Fruit fly (Drosophila melanogaster) whole organism, embryonic: ENCODE data around the gene RpS15Aa.
A peak's percentile ranks its signal among the peaks of the same experiment; 100 is the strongest.

Experiments
- B-H1 ChIP-seq: fragments of 200-800 bp; sonication (Bioruptor generic); IDR thresholded peaks from 3 replicates; pipeline ENCODE4 v1.3.6; 2022; ENCODE audit warnings: missing biosample characterization, missing genetic modification characterization
- BEAF-32 ChIP-seq: fragments of 200-800 bp; sonication (Bioruptor generic); optimal IDR thresholded peaks from 3 replicates; lab custom pipeline; 2017; ENCODE audit warnings: missing biosample characterization, missing genetic modification characterization, mild to moderate bottlenecking, moderate library complexity, missing genetic modification reagents
- CG10147 ChIP-seq: fragments of 200-800 bp; sonication (Bioruptor generic); optimal IDR thresholded peaks from 2 replicates; lab custom pipeline; 2019; ENCODE audit warnings: missing biosample characterization, mild to moderate bottlenecking, missing genetic modification characterization, moderate library complexity
- CG11398 ChIP-seq: fragments of 200-800 bp; sonication (Bioruptor generic); optimal IDR thresholded peaks from 2 replicates; lab custom pipeline; 2016; ENCODE audit warnings: missing biosample characterization, missing genetic modification characterization
- CG11695 ChIP-seq: fragments of 200-800 bp; sonication (Bioruptor generic); IDR thresholded peaks from 3 replicates; pipeline ENCODE4 v1.3.6; 2022; ENCODE audit warnings: missing biosample characterization, missing genetic modification characterization
- CG15479 ChIP-seq: fragments of 200-800 bp; sonication (Bioruptor generic); optimal IDR thresholded peaks from 3 replicates; lab custom pipeline; 2019; ENCODE audit warnings: missing biosample characterization, mild to moderate bottlenecking, missing genetic modification characterization, moderate library complexity
- CG1792 ChIP-seq: fragments of 200-800 bp; sonication (Bioruptor generic); optimal IDR thresholded peaks from 2 replicates; lab custom pipeline; 2016; ENCODE audit warnings: missing biosample characterization, missing genetic modification characterization
- CG18011 ChIP-seq: fragments of 200-800 bp; sonication (Bioruptor generic); optimal IDR thresholded peaks from 2 replicates; lab custom pipeline; 2017; ENCODE audit warnings: missing biosample characterization, missing genetic modification characterization, mild to moderate bottlenecking, moderate library complexity, missing genotype
- CG18619 ChIP-seq: fragments of 200-800 bp; sonication (Bioruptor generic); optimal IDR thresholded peaks from 3 replicates; lab custom pipeline; 2017; ENCODE audit warnings: missing biosample characterization, mild to moderate bottlenecking, missing genetic modification characterization
- CG31441 ChIP-seq: fragments of 200-800 bp; sonication (Bioruptor generic); IDR thresholded peaks from 2 replicates; pipeline ENCODE4 v1.3.6; 2022; ENCODE audit warnings: missing biosample characterization, missing genetic modification characterization
- CG3847 ChIP-seq: fragments of 200-800 bp; sonication (Bioruptor generic); IDR thresholded peaks from 2 replicates; pipeline ENCODE4 v1.3.6; 2022; ENCODE audit warnings: missing biosample characterization, missing genetic modification characterization
- CG6175 ChIP-seq: fragments of 200-800 bp; sonication (Bioruptor generic); IDR thresholded peaks from 3 replicates; pipeline ENCODE4 v1.3.6; 2022; ENCODE audit warnings: missing biosample characterization, missing genetic modification characterization
- CG7271 ChIP-seq: fragments of 200-800 bp; sonication (Bioruptor generic); optimal IDR thresholded peaks from 2 replicates; lab custom pipeline; 2018; ENCODE audit warnings: missing biosample characterization, mild to moderate bottlenecking, missing genetic modification characterization, moderate library complexity
- CG7745 ChIP-seq: fragments of 200-800 bp; sonication (Bioruptor generic); optimal IDR thresholded peaks from 2 replicates; lab custom pipeline; 2018; ENCODE audit warnings: missing biosample characterization, mild to moderate bottlenecking, missing genetic modification characterization, moderate library complexity
- CG7786 ChIP-seq: fragments of 200-800 bp; sonication (Bioruptor generic); optimal IDR thresholded peaks from 2 replicates; lab custom pipeline; 2016; ENCODE audit warnings: missing biosample characterization, missing genetic modification characterization
- CG8478 ChIP-seq: fragments of >200 bp; optimal IDR thresholded peaks from 2 replicates; lab custom pipeline; 2018
- CG8924 ChIP-seq: fragments of 200-800 bp; optimal IDR thresholded peaks from 3 replicates; lab custom pipeline; 2019; ENCODE audit warnings: missing biosample characterization, mild to moderate bottlenecking, missing genetic modification characterization, moderate library complexity
- CHES-1-like ChIP-seq: fragments of 200-800 bp; sonication (Bioruptor generic); optimal IDR thresholded peaks from 2 replicates; lab custom pipeline; 2016; ENCODE audit warnings: missing biosample characterization, missing genetic modification characterization
- Dfd ChIP-seq, 2 experiments: fragments of >200 bp; optimal IDR thresholded peaks; 2 replicates each; lab custom pipeline; 2017; ENCODE audit warnings: missing biosample characterization in 2 of 2, missing genetic modification characterization in 2 of 2
- Dp ChIP-seq: fragments of 200-800 bp; sonication (Bioruptor generic); optimal IDR thresholded peaks from 2 replicates; lab custom pipeline; 2018; ENCODE audit warnings: missing biosample characterization, mild to moderate bottlenecking, missing genetic modification characterization, moderate library complexity
- E2f2 ChIP-seq: fragments of 200-800 bp; sonication (Bioruptor generic); IDR thresholded peaks from 2 replicates; pipeline ENCODE4 v1.3.6; 2022; ENCODE audit warnings: missing biosample characterization, missing genetic modification characterization
- HHEX ChIP-seq: fragments of 200-800 bp; sonication (Bioruptor generic); optimal IDR thresholded peaks from 3 replicates; lab custom pipeline; 2017; ENCODE audit warnings: missing biosample characterization, mild to moderate bottlenecking, missing genetic modification characterization, missing genetic modification reagents
- Hey ChIP-seq: fragments of 200-800 bp; sonication (Bioruptor generic); optimal IDR thresholded peaks from 3 replicates; lab custom pipeline; 2018; ENCODE audit warnings: missing biosample characterization, mild to moderate bottlenecking, missing genetic modification characterization
- Lpt ChIP-seq: fragments of >200 bp; optimal IDR thresholded peaks from 2 replicates; lab custom pipeline; 2018; ENCODE audit warnings: missing biosample characterization, missing genetic modification characterization
- NC2β ChIP-seq: fragments of 200-800 bp; sonication (Bioruptor generic); optimal IDR thresholded peaks from 2 replicates; lab custom pipeline; 2016; ENCODE audit warnings: missing biosample characterization, missing genetic modification characterization
- Rfx ChIP-seq: fragments of 200-800 bp; sonication (Bioruptor generic); IDR thresholded peaks from 2 replicates; pipeline ENCODE4 v1.3.6; 2022; ENCODE audit warnings: missing biosample characterization, missing genetic modification characterization
- Rx ChIP-seq: fragments of 200-800 bp; sonication (Bioruptor generic); IDR thresholded peaks from 2 replicates; pipeline ENCODE4 v1.3.6; 2022; ENCODE audit warnings: missing biosample characterization, missing genetic modification characterization
- amos ChIP-seq: fragments of 200-800 bp; sonication (Bioruptor generic); IDR thresholded peaks from 2 replicates; pipeline ENCODE4 v1.3.6; 2022; ENCODE audit warnings: missing biosample characterization, missing genetic modification characterization; ENCODE audit not compliant: partially characterized antibody
- bbx ChIP-seq: fragments of 200-800 bp; sonication (Bioruptor generic); IDR thresholded peaks from 2 replicates; pipeline ENCODE4 v1.3.6; 2022; ENCODE audit warnings: missing biosample characterization, missing genetic modification characterization; ENCODE audit not compliant: partially characterized antibody
- br ChIP-seq: fragments of >200 bp; optimal IDR thresholded peaks from 2 replicates; lab custom pipeline; 2017
- cato ChIP-seq: fragments of 200-800 bp; sonication (Bioruptor generic); optimal IDR thresholded peaks from 2 replicates; lab custom pipeline; 2016; ENCODE audit warnings: missing biosample characterization, missing genetic modification characterization, borderline replicate concordance
- dati ChIP-seq: fragments of 200-800 bp; sonication (Bioruptor generic); IDR thresholded peaks from 2 replicates; pipeline ENCODE4 v1.3.6; 2022; ENCODE audit warnings: missing biosample characterization, missing genetic modification characterization
- disco-r ChIP-seq: fragments of 200-800 bp; sonication (Bioruptor generic); optimal IDR thresholded peaks from 2 replicates; lab custom pipeline; 2016; ENCODE audit warnings: missing biosample characterization, missing genetic modification characterization
- eyg ChIP-seq: fragments of 200-800 bp; sonication (Bioruptor generic); optimal IDR thresholded peaks from 3 replicates; lab custom pipeline; 2016; ENCODE audit warnings: missing biosample characterization, missing genetic modification characterization
- gcm ChIP-seq: fragments of 200-800 bp; sonication (Bioruptor generic); optimal IDR thresholded peaks from 2 replicates; lab custom pipeline; 2019; ENCODE audit warnings: missing biosample characterization, mild to moderate bottlenecking, missing genetic modification characterization, moderate library complexity
- gfzf ChIP-seq: fragments of 200-800 bp; sonication (Bioruptor generic); optimal IDR thresholded peaks from 2 replicates; lab custom pipeline; 2016; ENCODE audit warnings: missing biosample characterization, mild to moderate bottlenecking, missing genetic modification characterization, moderate library complexity
- gsb-n ChIP-seq: fragments of 200-800 bp; sonication (Bioruptor generic); optimal IDR thresholded peaks from 3 replicates; lab custom pipeline; 2018; ENCODE audit warnings: missing biosample characterization, mild to moderate bottlenecking, missing genetic modification characterization
- ham ChIP-seq: fragments of 200-800 bp; sonication (Bioruptor generic); IDR thresholded peaks from 2 replicates; pipeline ENCODE4 v1.3.6; 2022; ENCODE audit warnings: missing biosample characterization, missing genetic modification characterization
- hkb ChIP-seq, 2 experiments: fragments of 200-800 bp in 1 of 2; fragments of >200 bp in 1 of 2; sonication (Bioruptor generic) in 1 of 2; IDR thresholded peaks in 1 of 2; optimal IDR thresholded peaks in 1 of 2; 2 replicates each; pipeline versions ENCODE4 v1.3.6 to Lab custom; 2017 to 2022; ENCODE audit warnings: missing biosample characterization in 1 of 2, missing genetic modification characterization in 1 of 2
- insv ChIP-seq, 2 experiments: fragments of 200-800 bp; sonication (Bioruptor generic); optimal IDR thresholded peaks; 3 replicates each; lab custom pipeline; 2016 to 2018; ENCODE audit warnings: missing biosample characterization in 2 of 2, missing genetic modification characterization in 2 of 2
- lbe ChIP-seq: fragments of 200-800 bp; sonication (Bioruptor generic); optimal IDR thresholded peaks from 2 replicates; lab custom pipeline; 2016; ENCODE audit warnings: missing biosample characterization, mild to moderate bottlenecking, missing genetic modification characterization
- lmd ChIP-seq: fragments of 200-800 bp; sonication (Bioruptor generic); IDR thresholded peaks from 2 replicates; pipeline ENCODE4 v1.3.6; 2022; ENCODE audit warnings: missing biosample characterization, missing genetic modification characterization
- maf-S ChIP-seq: fragments of 200-800 bp; sonication (Bioruptor generic); optimal IDR thresholded peaks from 2 replicates; lab custom pipeline; 2016; ENCODE audit warnings: missing biosample characterization, missing genetic modification characterization
- nerfin-2 ChIP-seq: fragments of 200-800 bp; sonication (Bioruptor generic); IDR thresholded peaks from 2 replicates; pipeline ENCODE4 v1.3.6; 2022; ENCODE audit warnings: missing biosample characterization, missing genetic modification characterization; ENCODE audit not compliant: partially characterized antibody
- nom ChIP-seq: fragments of 200-800 bp; sonication (Bioruptor generic); optimal IDR thresholded peaks from 2 replicates; lab custom pipeline; 2017; ENCODE audit warnings: missing biosample characterization, missing genetic modification characterization, mild to moderate bottlenecking, moderate library complexity, missing genetic modification reagents
- pzg ChIP-seq: fragments of 200-800 bp; sonication (Bioruptor generic); optimal IDR thresholded peaks from 3 replicates; lab custom pipeline; 2018; ENCODE audit warnings: missing biosample characterization, mild to moderate bottlenecking, missing genetic modification characterization, moderate library complexity
- sima ChIP-seq: fragments of 200-800 bp; sonication (Bioruptor generic); optimal IDR thresholded peaks from 2 replicates; lab custom pipeline; 2016; ENCODE audit warnings: missing biosample characterization, missing genetic modification characterization
- slou ChIP-seq: fragments of 200-800 bp; sonication (Bioruptor generic); optimal IDR thresholded peaks from 3 replicates; lab custom pipeline; 2016; ENCODE audit warnings: missing biosample characterization, missing genetic modification characterization
- tio ChIP-seq: fragments of 200-800 bp; sonication (Bioruptor generic); optimal IDR thresholded peaks from 2 replicates; lab custom pipeline; 2017; ENCODE audit warnings: missing biosample characterization, missing genetic modification characterization, inconsistent platforms
- usp ChIP-seq: fragments of >200 bp; optimal IDR thresholded peaks from 2 replicates; lab custom pipeline; 2017; ENCODE audit warnings: missing biosample characterization, missing genetic modification characterization
- vnd ChIP-seq: fragments of 200-800 bp; sonication (Bioruptor generic); IDR thresholded peaks from 3 replicates; pipeline ENCODE4 v1.3.6; 2022; ENCODE audit warnings: missing biosample characterization, missing genetic modification characterization; ENCODE audit not compliant: partially characterized antibody

The RpS15Aa gene

DNA sequence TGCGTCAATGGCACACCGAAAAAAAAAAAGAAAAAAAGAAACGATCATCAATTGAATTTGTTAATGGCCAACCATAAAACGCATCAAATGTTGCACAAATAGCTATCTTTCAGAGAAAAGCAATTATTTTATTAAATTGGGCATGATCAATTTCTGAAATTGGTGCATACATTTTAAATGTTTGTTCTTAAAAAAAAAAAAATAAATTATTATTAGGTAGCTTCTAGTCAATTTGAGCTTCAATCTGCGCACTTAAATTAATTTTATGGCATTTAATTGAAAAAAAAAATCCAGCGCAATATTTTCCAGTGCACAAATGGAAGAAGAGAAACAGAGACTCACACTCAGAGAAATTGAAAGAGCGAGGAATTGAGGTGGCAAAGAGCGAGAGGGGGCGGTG lies 14.4 kb downstream of the RpS15Aa start (continued):
- peak; percentile 62 for TF ChIP-seq Rfx (GFP tag; lab: Robert Waterston, UW)
- TF ChIP-seq sima (GFP tag; lab: Kevin White, UChicago): no peak
- TF ChIP-seq lbe: peak; percentile 43
- TF ChIP-seq CG10147 (GFP tag; lab: Kevin White, UChicago): peak; percentile 29
- peak; percentile 61 for TF ChIP-seq CG11695
- TF ChIP-seq B-H1 (GFP tag; lab: Robert Waterston, UW): no peak
- no peak for TF ChIP-seq nom (GFP tag; lab: Kevin White, UChicago)
- peak; percentile 43 for TF ChIP-seq CG11398 (GFP tag; lab: Kevin White, UChicago)
- TF ChIP-seq CG31441 (GFP tag; lab: Robert Waterston, UW): peak; percentile 72
- TF ChIP-seq CG8924 (tag; lab: Kevin White, UChicago): peak; percentile 65
- TF ChIP-seq CG8478 (lab: Kevin White, UChicago): no peak
- TF ChIP-seq CHES-1-like (GFP tag; lab: Kevin White, UChicago): peak; percentile 63
- peak; percentile 81 for TF ChIP-seq tio (GFP tag; lab: Kevin White, UChicago)
- no peak for TF ChIP-seq CG7271 (tag; lab: Kevin White, UChicago)
- no peak for TF ChIP-seq insv (GFP tag; optimal IDR thresholded peaks at IDR 0.05; lab: Kevin White, UChicago)
- TF ChIP-seq CG15479 (GFP tag; lab: Kevin White, UChicago): no peak
- TF ChIP-seq CG3847 (GFP tag; lab: Robert Waterston, UW): peak; percentile 47
- peak; percentile 73 for TF ChIP-seq maf-S
- TF ChIP-seq amos (GFP tag; lab: Robert Waterston, UW): no peak
- TF ChIP-seq Hey (tag; lab: Kevin White, UChicago): no peak
- no peak for TF ChIP-seq Dp (GFP tag; lab: Kevin White, UChicago)
- no peak for TF ChIP-seq vnd (GFP tag; lab: Robert Waterston, UW)
- TF ChIP-seq Rx (GFP tag; lab: Robert Waterston, UW): no peak
- TF ChIP-seq slou (GFP tag; lab: Kevin White, UChicago): peak; percentile 61
- TF ChIP-seq gsb-n (tag; lab: Kevin White, UChicago): no peak
- TF ChIP-seq bbx (GFP tag; lab: Robert Waterston, UW): no peak
- TF ChIP-seq CG6175: no peak
- TF ChIP-seq E2f2 (GFP tag; lab: Robert Waterston, UW): peak; percentile 19; the same call in 1 of the 2 replicates
- TF ChIP-seq CG7745 (tag; lab: Kevin White, UChicago): no peak
- TF ChIP-seq NC2β (GFP tag; lab: Kevin White, UChicago): peak; percentile 58
- TF ChIP-seq gcm (GFP tag; lab: Kevin White, UChicago): no peak
- TF ChIP-seq hkb (optimal IDR thresholded peaks at IDR 0.05; lab: Kevin White, UChicago): no peak
- TF ChIP-seq hkb (GFP tag; IDR thresholded peaks at IDR 0.05; lab: Robert Waterston, UW): peak; percentile 71
- no peak for TF ChIP-seq br (lab: Kevin White, UChicago)
- no peak for TF ChIP-seq ham (GFP tag; lab: Robert Waterston, UW)
- TF ChIP-seq cato (GFP tag; lab: Kevin White, UChicago): peak; percentile 28
- no peak for TF ChIP-seq usp (GFP tag; lab: Kevin White, UChicago)
- no peak for TF ChIP-seq Dfd (GFP tag; optimal IDR thresholded peaks at IDR 0.05; lab: Kevin White, UChicago)
- TF ChIP-seq disco-r (GFP tag; lab: Kevin White, UChicago): peak; percentile 39
- no peak for TF ChIP-seq dati
- TF ChIP-seq eyg: peak; percentile 26
- TF ChIP-seq CG7786 (GFP tag; lab: Kevin White, UChicago): peak; percentile 63
- no peak for TF ChIP-seq Lpt (GFP tag; lab: Kevin White, UChicago)
- no peak for TF ChIP-seq nerfin-2 (GFP tag; lab: Robert Waterston, UW)
- TF ChIP-seq CG18619 (GFP tag; lab: Kevin White, UChicago): peak; percentile 72
- TF ChIP-seq CG1792: peak; percentile 62
- peak; percentile 25 for TF ChIP-seq HHEX (GFP tag; lab: Kevin White, UChicago)
- peak; percentile 30 for TF ChIP-seq CG18011 (GFP tag; lab: Kevin White, UChicago)
- TF ChIP-seq pzg (GFP tag; lab: Kevin White, UChicago): no peak
- TF ChIP-seq lmd: peak; percentile 68
- TF ChIP-seq gfzf (GFP tag; lab: Kevin White, UChicago): no peak
- TF ChIP-seq BEAF-32 (GFP tag; lab: Kevin White, UChicago): no peak
